Fruit fly (Drosophila melanogaster) Kc167 (cell line): ENCODE measurements around the gene TTLL1A.

ENCODE experiments used
- Myc ChIP-seq: fragments of >200 bp; optimal IDR thresholded peaks from 2 replicates; lab custom pipeline; 2017; ENCODE audit warnings: missing external identifiers
- Sin3A ChIP-seq: fragments of >200 bp; optimal IDR thresholded peaks from 2 replicates; lab custom pipeline; 2018; ENCODE audit warnings: missing external identifiers
- h ChIP-seq: fragments of >200 bp; optimal IDR thresholded peaks from 3 replicates; lab custom pipeline; 2018; ENCODE audit warnings: missing external identifiers
- insv ChIP-seq: fragments of >200 bp; optimal IDR thresholded peaks from 3 replicates; lab custom pipeline; 2018; ENCODE audit warnings: missing external identifiers
- ttk ChIP-seq: sonication (Bioruptor generic); optimal IDR thresholded peaks from 2 replicates; lab custom pipeline; 2017; ENCODE audit warnings: missing external identifiers

- TF ChIP-seq Myc (lab: Kevin White, UChicago), result no peak
- no peak for TF ChIP-seq insv
- no peak for TF ChIP-seq Sin3A
- TF ChIP-seq h (lab: Kevin White, UChicago), result no peak
- no peak for TF ChIP-seq ttk (lab: Kevin White, UChicago)
These were observed 46.9 kb upstream of the TTLL1A start, which contains the start of gene CG8675 for dm6 chrX:17249326-17249725.
